Worm (Caenorhabditis elegans) whole organism, L1 larva: ENCODE data around the gene hlh-3.

ENCODE experiments used
- aha-1 ChIP-seq: fragments of 150-350 bp; optimal IDR thresholded peaks from 2 replicates; lab custom pipeline; 2014; ENCODE audit warnings: missing biosample characterization, missing genetic modification characterization
- alr-1 ChIP-seq: fragments of 200-800 bp; sonication (Bioruptor generic); optimal IDR thresholded peaks from 2 replicates; lab custom pipeline; 2018; ENCODE audit warnings: borderline replicate concordance, mild to moderate bottlenecking, missing genetic modification characterization, missing compliant biosample characterization
- aly-2 ChIP-seq: fragments of 150-350 bp; optimal IDR thresholded peaks from 2 replicates; lab custom pipeline; 2014; ENCODE audit warnings: missing biosample characterization, missing genetic modification characterization
- ama-1 ChIP-seq: fragments of 150-350 bp; optimal IDR thresholded peaks from 2 replicates; lab custom pipeline; 2014
- ceh-8 ChIP-seq: fragments of 200-800 bp; sonication (Bioruptor generic); optimal IDR thresholded peaks from 2 replicates; lab custom pipeline; 2018; ENCODE audit warnings: mild to moderate bottlenecking, missing genetic modification characterization, moderate library complexity, missing compliant biosample characterization
- ceh-88 ChIP-seq: fragments of 200-800 bp; sonication (Bioruptor generic); IDR thresholded peaks from 2 replicates; pipeline ENCODE4 v1.3.6; 2022; ENCODE audit warnings: missing genetic modification characterization, missing compliant biosample characterization
- ceh-90 ChIP-seq: sonication (generic microtip); optimal IDR thresholded peaks from 2 replicates; lab custom pipeline; 2016; ENCODE audit warnings: missing genetic modification characterization, missing compliant biosample characterization
- ces-1 ChIP-seq: fragments of 150-350 bp; optimal IDR thresholded peaks from 2 replicates; lab custom pipeline; 2014; ENCODE audit warnings: missing biosample characterization, missing genetic modification reagents, missing genetic modification characterization
- dpl-1 ChIP-seq, 3 experiments: fragments of 150-350 bp in 2 of 3; sonication (generic microtip) in 1 of 3; optimal IDR thresholded peaks; 2 replicates each; lab custom pipeline; 2014 to 2017; ENCODE audit warnings: missing biosample characterization in 3 of 3, missing genetic modification characterization in 3 of 3, missing genetic modification reagents in 3 of 3
- dsc-1 ChIP-seq: sonication (generic microtip); optimal IDR thresholded peaks from 2 replicates; lab custom pipeline; 2016; ENCODE audit warnings: mild to moderate bottlenecking, missing genetic modification characterization, missing compliant biosample characterization
- efl-1 ChIP-seq, 4 experiments: fragments of 150-350 bp; optimal IDR thresholded peaks in 3 of 4; peaks in 1 of 4; 1 replicate in 1 of 4; 2 replicates in 3 of 4; lab custom pipeline; 2014; ENCODE audit warnings: missing biosample characterization in 2 of 4, missing genetic modification characterization in 2 of 4, missing genetic modification reagents in 2 of 4
- efl-3 ChIP-seq: fragments of 200-800 bp; sonication (Bioruptor generic); optimal IDR thresholded peaks from 2 replicates; lab custom pipeline; 2018; ENCODE audit warnings: mild to moderate bottlenecking, missing genetic modification characterization, missing compliant biosample characterization
- egl-13 ChIP-seq: sonication (generic microtip); optimal IDR thresholded peaks from 2 replicates; lab custom pipeline; 2016; ENCODE audit warnings: missing genotype, missing genetic modification reagents, missing genetic modification characterization, missing compliant biosample characterization
- egl-27 ChIP-seq, 2 experiments: fragments of 150-350 bp in 1 of 2; sonication (generic microtip); optimal IDR thresholded peaks; 3 replicates each; lab custom pipeline; 2017 to 2018; ENCODE audit warnings: missing biosample characterization in 2 of 2, missing genetic modification characterization in 2 of 2, missing genetic modification reagents in 2 of 2
- elt-2 ChIP-seq: sonication (generic microtip); optimal IDR thresholded peaks from 2 replicates; lab custom pipeline; 2016; ENCODE audit warnings: missing genetic modification characterization, mild to moderate bottlenecking, inconsistent platforms, missing compliant biosample characterization, missing genetic modification reagents
- elt-3 ChIP-seq, 6 experiments: fragments of 150-350 bp in 1 of 6; sonication (generic microtip); optimal IDR thresholded peaks; 2 replicates each; lab custom pipeline; 2017 to 2018; ENCODE audit warnings: missing biosample characterization in 6 of 6, missing genetic modification characterization in 6 of 6, inconsistent platforms in 1 of 6
- ets-5 ChIP-seq: fragments of 200-800 bp; sonication (Bioruptor generic); IDR thresholded peaks from 2 replicates; pipeline ENCODE4 v1.3.6; 2022; ENCODE audit warnings: missing genetic modification characterization, missing compliant biosample characterization
- fkh-10 ChIP-seq: sonication (generic microtip); optimal IDR thresholded peaks from 2 replicates; lab custom pipeline; 2017; ENCODE audit warnings: missing biosample characterization, missing genetic modification reagents, missing genetic modification characterization
- fkh-8 ChIP-seq: sonication (generic microtip); optimal IDR thresholded peaks from 2 replicates; lab custom pipeline; 2016; ENCODE audit warnings: mild to moderate bottlenecking, missing genetic modification characterization, missing compliant biosample characterization
- grh-1 ChIP-seq: fragments of 200-800 bp; sonication (Bioruptor generic); IDR thresholded peaks from 2 replicates; pipeline ENCODE4 v1.3.6; 2022; ENCODE audit warnings: missing genetic modification reagents, missing genetic modification characterization, missing compliant biosample characterization
- hlh-17 ChIP-seq: fragments of 200-800 bp; sonication (Bioruptor generic); optimal IDR thresholded peaks from 2 replicates; lab custom pipeline; 2018; ENCODE audit warnings: missing genetic modification characterization, mild to moderate bottlenecking, missing compliant biosample characterization, moderate library complexity, borderline replicate concordance
- hlh-4 ChIP-seq: sonication (generic microtip); optimal IDR thresholded peaks from 2 replicates; lab custom pipeline; 2016; ENCODE audit warnings: mild to moderate bottlenecking, missing genetic modification characterization, missing compliant biosample characterization
- irx-1 ChIP-seq: sonication (generic microtip); optimal IDR thresholded peaks from 2 replicates; lab custom pipeline; 2016; ENCODE audit warnings: missing genetic modification characterization, missing compliant biosample characterization
- lin-14 ChIP-seq: fragments of 200-800 bp; sonication (Bioruptor generic); optimal IDR thresholded peaks from 2 replicates; lab custom pipeline; 2018; ENCODE audit warnings: mild to moderate bottlenecking, missing genetic modification characterization, moderate library complexity, missing compliant biosample characterization
- lin-35 ChIP-seq, 2 experiments: fragments of 150-350 bp; optimal IDR thresholded peaks; 2 replicates each; lab custom pipeline; 2014; ENCODE audit warnings: missing biosample characterization in 2 of 2, missing genetic modification characterization in 2 of 2, missing genetic modification reagents in 2 of 2
- lir-3 ChIP-seq: sonication (generic microtip); optimal IDR thresholded peaks from 2 replicates; lab custom pipeline; 2016; ENCODE audit warnings: mild to moderate bottlenecking, missing genetic modification characterization, moderate library complexity, missing compliant biosample characterization; ENCODE audit not compliant: poor library complexity
- mab-9 ChIP-seq: fragments of 200-800 bp; sonication (Bioruptor generic); IDR thresholded peaks from 2 replicates; pipeline ENCODE4 v1.3.6; 2022; ENCODE audit warnings: missing genetic modification reagents, missing genetic modification characterization, missing compliant biosample characterization
- mdl-1 ChIP-seq, 2 experiments: fragments of 150-350 bp; optimal IDR thresholded peaks; 2 replicates each; lab custom pipeline; 2014 to 2017; ENCODE audit warnings: missing biosample characterization in 2 of 2, missing genetic modification characterization in 2 of 2, inconsistent platforms in 1 of 2
- mef-2 ChIP-seq: fragments of 150-350 bp; optimal IDR thresholded peaks from 2 replicates; lab custom pipeline; 2014; ENCODE audit warnings: missing biosample characterization, missing genetic modification characterization
- mep-1 ChIP-seq: fragments of 150-350 bp; optimal IDR thresholded peaks from 2 replicates; lab custom pipeline; 2014; ENCODE audit warnings: missing biosample characterization, missing genetic modification characterization
- nhr-19 ChIP-seq: fragments of 200-800 bp; sonication (Bioruptor generic); conservative IDR thresholded peaks from 2 replicates; pipeline ENCODE4 v1.3.6; 2022; ENCODE audit warnings: missing genetic modification characterization, missing compliant biosample characterization
- nhr-20 ChIP-seq: sonication (generic microtip); optimal IDR thresholded peaks from 2 replicates; lab custom pipeline; 2016; ENCODE audit warnings: mild to moderate bottlenecking, missing genetic modification characterization, missing compliant biosample characterization
- nhr-237 ChIP-seq: fragments of 150-350 bp; optimal IDR thresholded peaks from 2 replicates; lab custom pipeline; 2014; ENCODE audit warnings: missing biosample characterization, missing genetic modification characterization
- nhr-47 ChIP-seq: sonication (generic microtip); optimal IDR thresholded peaks from 2 replicates; lab custom pipeline; 2016; ENCODE audit warnings: mild to moderate bottlenecking, missing genetic modification characterization, moderate library complexity, missing compliant biosample characterization
- nhr-76 ChIP-seq: sonication (generic microtip); optimal IDR thresholded peaks from 2 replicates; lab custom pipeline; 2017; ENCODE audit warnings: missing biosample characterization, missing genetic modification characterization
- nhr-77 ChIP-seq: fragments of 150-350 bp; optimal IDR thresholded peaks from 2 replicates; lab custom pipeline; 2014; ENCODE audit warnings: missing biosample characterization, missing genetic modification characterization
- nhr-84 ChIP-seq: sonication (generic microtip); optimal IDR thresholded peaks from 2 replicates; lab custom pipeline; 2017; ENCODE audit warnings: missing biosample characterization, missing genetic modification characterization
- pag-3 ChIP-seq: sonication (generic microtip); optimal IDR thresholded peaks from 2 replicates; lab custom pipeline; 2017; ENCODE audit warnings: missing genetic modification characterization, mild to moderate bottlenecking, missing compliant biosample characterization, antibody characterized with exemption, borderline replicate concordance; ENCODE audit not compliant: insufficient read depth
- pax-3 ChIP-seq: fragments of 200-800 bp; sonication (Bioruptor generic); optimal IDR thresholded peaks from 2 replicates; lab custom pipeline; 2018; ENCODE audit warnings: mild to moderate bottlenecking, missing genetic modification characterization, moderate library complexity, missing compliant biosample characterization
- snpc-4 ChIP-seq: fragments of 150-350 bp; optimal IDR thresholded peaks from 2 replicates; lab custom pipeline; 2014; ENCODE audit warnings: missing biosample characterization, missing genetic modification characterization
- snu-23 ChIP-seq: sonication (generic microtip); optimal IDR thresholded peaks from 2 replicates; lab custom pipeline; 2016; ENCODE audit warnings: missing genetic modification characterization, missing compliant biosample characterization
- sox-4 ChIP-seq: sonication (generic microtip); optimal IDR thresholded peaks from 2 replicates; lab custom pipeline; 2016; ENCODE audit warnings: missing genetic modification characterization, missing compliant biosample characterization
- sptf-1 ChIP-seq: fragments of 150-350 bp; optimal IDR thresholded peaks from 2 replicates; lab custom pipeline; 2014; ENCODE audit warnings: missing biosample characterization, missing genetic modification characterization
- swsn-7 ChIP-seq: sonication (generic microtip); optimal IDR thresholded peaks from 2 replicates; lab custom pipeline; 2016; ENCODE audit warnings: missing genetic modification characterization, missing compliant biosample characterization
- tbx-2 ChIP-seq: sonication (generic microtip); optimal IDR thresholded peaks from 2 replicates; lab custom pipeline; 2016; ENCODE audit warnings: missing genetic modification characterization, missing compliant biosample characterization
- unc-130 ChIP-seq: fragments of 150-350 bp; optimal IDR thresholded peaks from 2 replicates; lab custom pipeline; 2017; ENCODE audit warnings: missing biosample characterization, missing genetic modification characterization, inconsistent platforms
- unc-62 ChIP-seq: fragments of 150-350 bp; optimal IDR thresholded peaks from 2 replicates; lab custom pipeline; 2014; ENCODE audit warnings: missing biosample characterization, missing genetic modification reagents, missing genetic modification characterization
- unc-98 ChIP-seq: fragments of 200-800 bp; sonication (Bioruptor generic); IDR thresholded peaks from 2 replicates; pipeline ENCODE4 v1.3.6; 2022; ENCODE audit warnings: missing genetic modification characterization, missing compliant biosample characterization
- vab-15 ChIP-seq: sonication (generic microtip); optimal IDR thresholded peaks from 2 replicates; lab custom pipeline; 2017; ENCODE audit warnings: missing genotype, mild to moderate bottlenecking, missing genetic modification characterization, missing compliant biosample characterization
- xbp-1 ChIP-seq: sonication (generic microtip); optimal IDR thresholded peaks from 2 replicates; lab custom pipeline; 2016; ENCODE audit warnings: missing genetic modification characterization, missing compliant biosample characterization
- zag-1 ChIP-seq: fragments of 150-350 bp; optimal IDR thresholded peaks from 2 replicates; lab custom pipeline; 2014; ENCODE audit warnings: missing biosample characterization, missing genetic modification characterization

The hlh-3 gene

ce11 chrII:9117789-9118242 is 31.4 kb downstream of the hlh-3 start (continued):
- TF ChIP-seq fkh-10 (peak; percentile 14), sptf-1 (tag; lab: Kevin White, UChicago) (no peak), hlh-17 (GFP tag; lab: Kevin White, UChicago) (no peak), snpc-4 (no peak), mab-9 (GFP tag; lab: Robert Waterston, UW) (no peak), elt-3 (tag; optimal IDR thresholded peaks at IDR 0.05; lab: Kevin White, UChicago) (no peak), xbp-1 (peak; percentile 18), zag-1 (no peak), vab-15 (tag; lab: Kevin White, UChicago) (no peak), nhr-20 (tag; lab: Kevin White, UChicago) (peak; percentile 51), lin-14 (peak; percentile 67), snu-23 (GFP tag; lab: Kevin White, UChicago) (no peak), sox-4 (tag; lab: Kevin White, UChicago) (peak; percentile 96), nhr-237 (no peak), unc-62 (GFP tag; lab: Kevin White, UChicago) (no peak), irx-1 (tag; lab: Kevin White, UChicago) (no peak), pag-3 (tag; lab: Kevin White, UChicago) (no peak), efl-3 (no peak), tbx-2 (tag; lab: Kevin White, UChicago) (peak; percentile 7), lin-35 (GFP tag; optimal IDR thresholded peaks at IDR 0.05; lab: Kevin White, UChicago) (peak in 1 of 2 experiments; percentile 32), dpl-1 (GFP tag; optimal IDR thresholded peaks at IDR 0.05; lab: Kevin White, UChicago) (no peak), ceh-90 (peak; percentile 19), ceh-88 (GFP tag; lab: Robert Waterston, UW) (no peak), aly-2 (no peak), nhr-84 (tag; lab: Kevin White, UChicago) (no peak), nhr-76 (tag; lab: Kevin White, UChicago) (no peak), unc-98 (no peak), hlh-4 (tag; lab: Kevin White, UChicago) (no peak), ces-1 (no peak), elt-2 (tag; lab: Kevin White, UChicago) (peak; percentile 69), ceh-8 (GFP tag; lab: Kevin White, UChicago) (peak; percentile 16), ets-5 (GFP tag; lab: Robert Waterston, UW) (no peak), grh-1 (no peak), nhr-19 (GFP tag; lab: Robert Waterston, UW) (peak; percentile 15; the same call in 1 of the 2 replicates), nhr-77 (tag; lab: Kevin White, UChicago) (no peak), ama-1 (lab: Kevin White, UChicago) (no peak), alr-1 (tag; lab: Kevin White, UChicago) (no peak), unc-130 (tag; lab: Kevin White, UChicago) (no peak), mdl-1 (tag; optimal IDR thresholded peaks at IDR 0.05; lab: Kevin White, UChicago) (no peak), egl-27 (tag; optimal IDR thresholded peaks at IDR 0.05; lab: Kevin White, UChicago) (no peak), mep-1 (peak; percentile 9), lir-3 (tag; lab: Kevin White, UChicago) (no peak), swsn-7 (tag; lab: Kevin White, UChicago) (peak; percentile 35)

- TF ChIP-seq egl-13 (peak; percentile 5), dsc-1 (peak; percentile 93), swsn-7 (tag; lab: Kevin White, UChicago) (no peak), aha-1 (tag; lab: Kevin White, UChicago) (no peak), sox-4 (tag; lab: Kevin White, UChicago) (peak; percentile 28), mef-2 (tag; lab: Kevin White, UChicago) (no peak), pax-3 (tag; lab: Kevin White, UChicago) (peak; percentile 40), hlh-4 (tag; lab: Kevin White, UChicago) (no peak), nhr-47 (tag; lab: Kevin White, UChicago) (peak; percentile 8), fkh-8 (tag; lab: Kevin White, UChicago) (peak; percentile 56), efl-1 (optimal IDR thresholded peaks at IDR 0.05; lab: Kevin White, UChicago) (no peak), efl-1 (GFP tag; optimal IDR thresholded peaks at IDR 0.05 in 1 of 2; lab: Kevin White, UChicago) (peak in 1 of 2 experiments; percentile 51)
Measured at ce11 chrII:9120329-9120728, 33.9 kb downstream of the hlh-3 start.
